Fruit fly (Drosophila melanogaster) whole organism, wandering third instar larva: Measurements from ENCODE around the gene Polr3E.
A peak's percentile ranks its signal among the peaks of the same experiment; 100 is the strongest.

Experiments used
- Abd-B ChIP-seq: fragments of >200 bp; optimal IDR thresholded peaks from 2 replicates; lab custom pipeline; 2017; ENCODE audit warnings: missing biosample characterization, missing genetic modification characterization
- CG32264 ChIP-seq: fragments of 200-800 bp; sonication (Bioruptor generic); optimal IDR thresholded peaks from 2 replicates; lab custom pipeline; 2016; ENCODE audit warnings: missing biosample characterization, missing genetic modification characterization
- CrebA ChIP-seq: fragments of 200-800 bp; sonication (Bioruptor generic); optimal IDR thresholded peaks from 2 replicates; lab custom pipeline; 2016; ENCODE audit warnings: missing biosample characterization, mild to moderate bottlenecking, missing genetic modification characterization, borderline replicate concordance
- Hr78 ChIP-seq: fragments of >200 bp; optimal IDR thresholded peaks from 2 replicates; lab custom pipeline; 2017; ENCODE audit warnings: missing biosample characterization, missing genetic modification characterization
- Jra ChIP-seq: sonication (Bioruptor generic); optimal IDR thresholded peaks from 2 replicates; lab custom pipeline; 2016; ENCODE audit warnings: missing biosample characterization, missing genetic modification characterization
- OdsH ChIP-seq: fragments of 200-800 bp; sonication (Bioruptor generic); optimal IDR thresholded peaks from 2 replicates; lab custom pipeline; 2016; ENCODE audit warnings: missing biosample characterization, mild to moderate bottlenecking, missing genetic modification characterization
- Rel ChIP-seq, 2 experiments: fragments of 200-800 bp; sonication (Bioruptor generic) in 1 of 2; optimal IDR thresholded peaks; 2 replicates in 1 of 2; 3 replicates in 1 of 2; lab custom pipeline; 2016 to 2019; ENCODE audit warnings: mild to moderate bottlenecking in 2 of 2, missing biosample characterization in 2 of 2, missing genetic modification characterization in 2 of 2, moderate library complexity in 1 of 2
- dl ChIP-seq, 2 experiments: fragments of 175-275, 200-275 bp in 1 of 2; fragments of 200-275 bp in 1 of 2; sonication (Bioruptor generic); optimal IDR thresholded peaks; lab custom pipeline; 2018; ENCODE audit warnings: mild to moderate bottlenecking in 2 of 2, missing biosample characterization in 2 of 2, missing genetic modification characterization in 2 of 2, moderate library complexity in 2 of 2; ENCODE audit not compliant: partially characterized antibody in 2 of 2, insufficient read depth in 1 of 2
- ey ChIP-seq: fragments of 200-800 bp; sonication (Bioruptor generic); optimal IDR thresholded peaks from 2 replicates; lab custom pipeline; 2016; ENCODE audit warnings: missing biosample characterization, missing genetic modification characterization
- fru ChIP-seq: fragments of 200-800 bp; sonication (Bioruptor generic); optimal IDR thresholded peaks from 3 replicates; lab custom pipeline; 2016; ENCODE audit warnings: missing biosample characterization, mild to moderate bottlenecking, missing genetic modification characterization
- h ChIP-seq: fragments of 200-800 bp; sonication (Bioruptor generic); optimal IDR thresholded peaks from 3 replicates; lab custom pipeline; 2016; ENCODE audit warnings: missing biosample characterization, mild to moderate bottlenecking, missing genetic modification characterization

Polr3E gene

DNA sequence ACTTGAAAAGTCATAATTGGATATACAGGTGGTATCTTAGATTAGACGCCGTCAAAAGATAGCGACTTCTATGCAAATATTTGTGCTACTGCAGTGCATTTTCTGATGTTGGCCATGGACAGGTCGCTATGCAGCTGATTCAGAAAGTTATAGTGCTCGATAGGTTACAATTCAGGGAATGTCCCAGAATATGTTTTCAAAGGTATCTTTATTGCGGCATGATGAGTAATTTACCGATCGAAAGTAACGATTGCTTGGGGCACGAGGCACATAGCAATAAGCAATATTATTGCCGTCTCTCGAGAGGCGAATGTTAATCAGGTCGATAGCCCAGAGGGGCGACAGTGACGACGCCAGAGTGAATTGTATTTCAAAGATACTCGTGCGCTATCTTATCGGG is 38.4 kb downstream of the Polr3E start:
- TF ChIP-seq Rel (GFP tag; optimal IDR thresholded peaks at IDR 0.05; lab: Kevin White, UChicago), result no peak
- TF ChIP-seq Rel (tag; optimal IDR thresholded peaks at IDR 0.05; lab: Kevin White, UChicago), result peak; percentile 95
- peak; percentile 19 for TF ChIP-seq h (GFP tag; lab: Kevin White, UChicago)
- peak; percentile 19 for TF ChIP-seq fru (GFP tag; lab: Kevin White, UChicago)
- no peak for TF ChIP-seq dl (GFP tag; optimal IDR thresholded peaks at IDR 0.05; lab: Kevin White, UChicago; ENCODE audit: insufficient read depth in 1 of 2, partially characterized antibody in 2 of 2)
- TF ChIP-seq Hr78 (GFP tag; lab: Kevin White, UChicago), result no peak
- no peak for TF ChIP-seq ey

- TF ChIP-seq Jra (GFP tag; lab: Kevin White, UChicago), result no peak
- peak; percentile 18 for TF ChIP-seq fru (GFP tag; lab: Kevin White, UChicago)
- TF ChIP-seq CG32264, result no peak
- no peak for TF ChIP-seq CrebA (GFP tag; lab: Kevin White, UChicago)
- no peak for TF ChIP-seq dl (GFP tag; optimal IDR thresholded peaks at IDR 0.05; lab: Kevin White, UChicago; ENCODE audit: insufficient read depth in 1 of 2, partially characterized antibody in 2 of 2)
- TF ChIP-seq h (GFP tag; lab: Kevin White, UChicago), result no peak
- TF ChIP-seq Abd-B, result no peak
- TF ChIP-seq OdsH (GFP tag; lab: Kevin White, UChicago), result no peak
Observed at dm6 chr3L:21080430-21080829, 48.8 kb downstream of the Polr3E start.
